Fruit fly (Drosophila melanogaster) whole organism, wandering third instar larva: ENCODE results near the gene CG4297.

Experiments used
- Abd-B ChIP-seq: fragments of >200 bp; optimal IDR thresholded peaks from 2 replicates; lab custom pipeline; 2017; ENCODE audit warnings: missing biosample characterization, missing genetic modification characterization
- CG32264 ChIP-seq: fragments of 200-800 bp; sonication (Bioruptor generic); optimal IDR thresholded peaks from 2 replicates; lab custom pipeline; 2016; ENCODE audit warnings: missing biosample characterization, missing genetic modification characterization
- CG9705 ChIP-seq: fragments of 200-800 bp; sonication (Bioruptor generic); optimal IDR thresholded peaks from 2 replicates; lab custom pipeline; 2018; ENCODE audit warnings: missing biosample characterization, mild to moderate bottlenecking, missing genetic modification characterization
- CrebA ChIP-seq: fragments of 200-800 bp; sonication (Bioruptor generic); optimal IDR thresholded peaks from 2 replicates; lab custom pipeline; 2016; ENCODE audit warnings: missing biosample characterization, mild to moderate bottlenecking, missing genetic modification characterization, borderline replicate concordance
- Dfd ChIP-seq: fragments of >200 bp; optimal IDR thresholded peaks from 2 replicates; lab custom pipeline; 2017; ENCODE audit warnings: missing biosample characterization, missing genetic modification characterization
- Dif ChIP-seq: fragments of 200-275, 200-300 bp; sonication (Bioruptor generic); optimal IDR thresholded peaks from 2 replicates; lab custom pipeline; 2018; ENCODE audit warnings: missing biosample characterization, missing genetic modification characterization; ENCODE audit not compliant: partially characterized antibody
- GATAd ChIP-seq: sonication (Bioruptor generic); optimal IDR thresholded peaks from 2 replicates; lab custom pipeline; 2016; ENCODE audit warnings: missing biosample characterization, missing genetic modification characterization
- HLH106 ChIP-seq: fragments of 200-800 bp; optimal IDR thresholded peaks from 3 replicates; lab custom pipeline; 2019; ENCODE audit warnings: missing biosample characterization, mild to moderate bottlenecking, missing genetic modification characterization, moderate library complexity
- Hnf4 ChIP-seq: fragments of 200-800 bp; sonication (Bioruptor generic); optimal IDR thresholded peaks from 2 replicates; lab custom pipeline; 2016; ENCODE audit warnings: missing biosample characterization, mild to moderate bottlenecking, missing genetic modification characterization
- Hr78 ChIP-seq: fragments of >200 bp; optimal IDR thresholded peaks from 2 replicates; lab custom pipeline; 2017; ENCODE audit warnings: missing biosample characterization, missing genetic modification characterization
- Hr83 ChIP-seq: fragments of 200-300 bp; sonication (Bioruptor generic); optimal IDR thresholded peaks from 2 replicates; lab custom pipeline; 2016; ENCODE audit warnings: missing biosample characterization, mild to moderate bottlenecking, missing genetic modification characterization, moderate library complexity; ENCODE audit not compliant: poor library complexity, severe bottlenecking
- Jra ChIP-seq: sonication (Bioruptor generic); optimal IDR thresholded peaks from 2 replicates; lab custom pipeline; 2016; ENCODE audit warnings: missing biosample characterization, missing genetic modification characterization
- Mio ChIP-seq: sonication (Bioruptor generic); optimal IDR thresholded peaks from 2 replicates; lab custom pipeline; 2016; ENCODE audit warnings: missing biosample characterization, missing genetic modification characterization
- Myc ChIP-seq: fragments of >200 bp; optimal IDR thresholded peaks from 2 replicates; lab custom pipeline; 2017
- N ChIP-seq: fragments of >200 bp; optimal IDR thresholded peaks from 2 replicates; lab custom pipeline; 2018; ENCODE audit warnings: missing biosample characterization, missing external identifiers, missing genetic modification characterization
- OdsH ChIP-seq: fragments of 200-800 bp; sonication (Bioruptor generic); optimal IDR thresholded peaks from 2 replicates; lab custom pipeline; 2016; ENCODE audit warnings: missing biosample characterization, mild to moderate bottlenecking, missing genetic modification characterization
- Rel ChIP-seq, 2 experiments: fragments of 200-800 bp; sonication (Bioruptor generic) in 1 of 2; optimal IDR thresholded peaks; 2 replicates in 1 of 2; 3 replicates in 1 of 2; lab custom pipeline; 2016 to 2019; ENCODE audit warnings: mild to moderate bottlenecking in 2 of 2, missing biosample characterization in 2 of 2, missing genetic modification characterization in 2 of 2, moderate library complexity in 1 of 2
- Sp1 ChIP-seq: fragments of 200-800 bp; sonication (Bioruptor generic); optimal IDR thresholded peaks from 3 replicates; lab custom pipeline; 2019; ENCODE audit warnings: missing biosample characterization, mild to moderate bottlenecking, missing genetic modification characterization, moderate library complexity
- Vsx2 ChIP-seq: fragments of 200-300, 225-300 bp; sonication (Bioruptor generic); optimal IDR thresholded peaks from 2 replicates; lab custom pipeline; 2018; ENCODE audit warnings: missing biosample characterization, missing genetic modification characterization; ENCODE audit not compliant: partially characterized antibody
- br ChIP-seq: fragments of 200-800 bp; sonication (Bioruptor generic); optimal IDR thresholded peaks from 2 replicates; lab custom pipeline; 2016; ENCODE audit warnings: missing biosample characterization, missing genetic modification characterization
- brk ChIP-seq: fragments of 200-800 bp; sonication (Bioruptor generic); optimal IDR thresholded peaks from 2 replicates; lab custom pipeline; 2016; ENCODE audit warnings: missing biosample characterization, mild to moderate bottlenecking, missing genetic modification characterization
- dl ChIP-seq, 2 experiments: fragments of 175-275, 200-275 bp in 1 of 2; fragments of 200-275 bp in 1 of 2; sonication (Bioruptor generic); optimal IDR thresholded peaks; lab custom pipeline; 2018; ENCODE audit warnings: mild to moderate bottlenecking in 2 of 2, missing biosample characterization in 2 of 2, missing genetic modification characterization in 2 of 2, moderate library complexity in 2 of 2; ENCODE audit not compliant: partially characterized antibody in 2 of 2, insufficient read depth in 1 of 2
- dmrt93B ChIP-seq: fragments of 200-800 bp; sonication (Bioruptor generic); optimal IDR thresholded peaks from 2 replicates; lab custom pipeline; 2018; ENCODE audit warnings: missing biosample characterization, mild to moderate bottlenecking, missing genetic modification characterization
- dsf ChIP-seq: sonication (Bioruptor generic); optimal IDR thresholded peaks from 2 replicates; lab custom pipeline; 2016; ENCODE audit warnings: missing biosample characterization, missing genetic modification characterization, borderline replicate concordance
- ey ChIP-seq: fragments of 200-800 bp; sonication (Bioruptor generic); optimal IDR thresholded peaks from 2 replicates; lab custom pipeline; 2016; ENCODE audit warnings: missing biosample characterization, missing genetic modification characterization
- foxo ChIP-seq, 2 experiments: fragments of 200-800 bp; sonication (Bioruptor generic); optimal IDR thresholded peaks; 2 replicates in 1 of 2; 3 replicates in 1 of 2; lab custom pipeline; 2016 to 2017; ENCODE audit warnings: missing biosample characterization in 2 of 2, missing genetic modification characterization in 2 of 2
- fru ChIP-seq: fragments of 200-800 bp; sonication (Bioruptor generic); optimal IDR thresholded peaks from 3 replicates; lab custom pipeline; 2016; ENCODE audit warnings: missing biosample characterization, mild to moderate bottlenecking, missing genetic modification characterization
- h ChIP-seq: fragments of 200-800 bp; sonication (Bioruptor generic); optimal IDR thresholded peaks from 3 replicates; lab custom pipeline; 2016; ENCODE audit warnings: missing biosample characterization, mild to moderate bottlenecking, missing genetic modification characterization
- jim ChIP-seq: fragments of 175-275, 200-325 bp; sonication (Bioruptor generic); optimal IDR thresholded peaks from 2 replicates; lab custom pipeline; 2016; ENCODE audit warnings: missing biosample characterization, mild to moderate bottlenecking, missing genetic modification characterization
- lola ChIP-seq: fragments of >200 bp; optimal IDR thresholded peaks from 2 replicates; lab custom pipeline; 2017; ENCODE audit warnings: missing biosample characterization, missing genetic modification characterization
- pan ChIP-seq: fragments of >200 bp; optimal IDR thresholded peaks from 2 replicates; lab custom pipeline; 2017
- psq ChIP-seq: fragments of 200-800 bp; sonication (Bioruptor generic); optimal IDR thresholded peaks from 3 replicates; lab custom pipeline; 2017; ENCODE audit warnings: missing biosample characterization, mild to moderate bottlenecking, missing genetic modification characterization, moderate library complexity
- rgr ChIP-seq: fragments of 200-800 bp; sonication (Bioruptor generic); optimal IDR thresholded peaks from 3 replicates; lab custom pipeline; 2016; ENCODE audit warnings: missing biosample characterization, mild to moderate bottlenecking, missing genetic modification characterization
- sage ChIP-seq: fragments of 200-800 bp; sonication (Bioruptor generic); optimal IDR thresholded peaks from 2 replicates; lab custom pipeline; 2016; ENCODE audit warnings: missing biosample characterization, mild to moderate bottlenecking, missing genetic modification characterization
- sv ChIP-seq: fragments of 200-800 bp; sonication (Bioruptor generic); optimal IDR thresholded peaks from 3 replicates; lab custom pipeline; 2016; ENCODE audit warnings: missing biosample characterization, missing genetic modification characterization
- tai ChIP-seq: sonication (Bioruptor generic); optimal IDR thresholded peaks from 2 replicates; lab custom pipeline; 2016; ENCODE audit warnings: missing biosample characterization, missing genetic modification characterization
- usp ChIP-seq: fragments of >200 bp; optimal IDR thresholded peaks from 2 replicates; lab custom pipeline; 2017; ENCODE audit warnings: missing biosample characterization, missing genetic modification characterization
- woc ChIP-seq: sonication (Bioruptor generic); optimal IDR thresholded peaks from 2 replicates; lab custom pipeline; 2016; ENCODE audit warnings: missing biosample characterization, mild to moderate bottlenecking, missing genetic modification characterization

The CG4297 gene

dm6 chr2L:472073-472590, at the start of gene CG4297:
Gene CG4297 (minus strand): TSS chr2L:472200.
- TF ChIP-seq Myc (lab: Kevin White, UChicago) (no peak), CG9705 (GFP tag; lab: Kevin White, UChicago) (peak; percentile 52), Jra (GFP tag; lab: Kevin White, UChicago) (no peak), ey (GFP tag; lab: Kevin White, UChicago) (peak; percentile 74), HLH106 (tag; lab: Kevin White, UChicago) (peak; percentile 76), dsf (GFP tag; lab: Kevin White, UChicago) (no peak), Hr83 (GFP tag; lab: Kevin White, UChicago) (peak; percentile 56), h (GFP tag; lab: Kevin White, UChicago) (peak; percentile 79), jim (GFP tag; lab: Kevin White, UChicago) (peak; percentile 86), lola (GFP tag; lab: Kevin White, UChicago) (no peak), tai (GFP tag; lab: Kevin White, UChicago) (no peak), CrebA (GFP tag; lab: Kevin White, UChicago) (peak; percentile 83), sage (no peak), usp (GFP tag; lab: Kevin White, UChicago) (no peak), foxo (GFP tag; optimal IDR thresholded peaks at IDR 0.05; lab: Kevin White, UChicago) (peak in 1 of 2 experiments; percentile 81), dmrt93B (peak; percentile 48), Dfd (GFP tag; lab: Kevin White, UChicago) (no peak), Sp1 (peak; percentile 59), psq (GFP tag; lab: Kevin White, UChicago) (peak; percentile 48), woc (GFP tag; lab: Kevin White, UChicago) (peak; percentile 38), Vsx2 (no peak), brk (GFP tag; lab: Kevin White, UChicago) (peak; percentile 11), fru (GFP tag; lab: Kevin White, UChicago) (peak; percentile 76), Abd-B (GFP tag; lab: Kevin White, UChicago) (no peak), sv (GFP tag; lab: Kevin White, UChicago) (peak; percentile 89), pan (lab: Kevin White, UChicago) (no peak), Hnf4 (GFP tag; lab: Kevin White, UChicago) (peak; percentile 65), CG32264 (GFP tag; lab: Kevin White, UChicago) (no peak), N (GFP tag; lab: Kevin White, UChicago) (no peak), Rel (GFP tag; optimal IDR thresholded peaks at IDR 0.05; lab: Kevin White, UChicago) (no peak), Rel (tag; optimal IDR thresholded peaks at IDR 0.05; lab: Kevin White, UChicago) (peak; percentile 57), OdsH (GFP tag; lab: Kevin White, UChicago) (peak; percentile 64), br (GFP tag; lab: Kevin White, UChicago) (peak; percentile 66), Dif (GFP tag; lab: Kevin White, UChicago) (peak; percentile 90), rgr (peak; percentile 79), Mio (GFP tag; lab: Kevin White, UChicago) (no peak), Hr78 (GFP tag; lab: Kevin White, UChicago) (no peak), dl (GFP tag; optimal IDR thresholded peaks at IDR 0.05; lab: Kevin White, UChicago; ENCODE audit: insufficient read depth in 1 of 2, partially characterized antibody in 2 of 2) (peak; percentile 80 to 86), GATAd (GFP tag; lab: Kevin White, UChicago) (no peak)
- TF ChIP-seq, all 38 proteins: peak for 22

- TF ChIP-seq h (GFP tag; lab: Kevin White, UChicago) = no peak
- no peak for TF ChIP-seq sv (GFP tag; lab: Kevin White, UChicago)
- TF ChIP-seq brk (GFP tag; lab: Kevin White, UChicago) = no peak
- TF ChIP-seq Myc (lab: Kevin White, UChicago) = no peak
- no peak for TF ChIP-seq pan (lab: Kevin White, UChicago)
- TF ChIP-seq Sp1 = no peak
- no peak for TF ChIP-seq rgr
- no peak for TF ChIP-seq Hnf4 (GFP tag; lab: Kevin White, UChicago)
- no peak for TF ChIP-seq psq (GFP tag; lab: Kevin White, UChicago)
- no peak for TF ChIP-seq jim (GFP tag; lab: Kevin White, UChicago)
- TF ChIP-seq Vsx2 = no peak
- TF ChIP-seq Hr83 (GFP tag; lab: Kevin White, UChicago) = no peak
- TF ChIP-seq CrebA (GFP tag; lab: Kevin White, UChicago) = no peak
- no peak for TF ChIP-seq HLH106 (tag; lab: Kevin White, UChicago)
- TF ChIP-seq Dif (GFP tag; lab: Kevin White, UChicago) = no peak
- no peak for TF ChIP-seq GATAd (GFP tag; lab: Kevin White, UChicago)
- no peak for TF ChIP-seq usp (GFP tag; lab: Kevin White, UChicago)
- TF ChIP-seq ey (GFP tag; lab: Kevin White, UChicago) = no peak
- TF ChIP-seq dmrt93B = no peak
Observed at dm6 chr2L:521001-521827, 49.2 kb upstream of the CG4297 start.
